Worm (Caenorhabditis elegans): Measurements from ENCODE around the gene F53C3.6.

The F53C3.6 gene

DNA sequence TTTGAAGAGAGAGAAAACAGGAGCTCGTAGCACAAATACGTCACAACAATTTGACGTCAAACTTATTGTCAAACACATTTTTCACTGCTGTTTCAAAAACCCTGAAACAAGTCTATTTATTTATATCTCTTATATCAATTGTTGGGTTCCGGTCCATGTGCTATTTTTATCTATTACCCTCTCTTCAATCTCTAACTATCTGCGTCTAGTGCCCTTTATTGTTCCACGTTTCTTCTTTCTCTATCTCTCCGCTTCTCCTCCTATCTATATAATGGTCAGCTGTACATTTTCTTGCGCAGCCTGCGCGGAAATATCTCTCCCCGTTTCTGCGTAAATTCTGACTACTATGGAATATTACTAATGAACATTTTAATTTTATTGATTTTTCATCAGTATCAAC is 1.0 kb upstream of the F53C3.6 start:
- TF ChIP-seq W03F9.2 (tag; optimal IDR thresholded peaks at IDR 0.05) (no peak), dao-5 (tag; optimal IDR thresholded peaks at IDR 0.05) (no peak), him-1 (tag; optimal IDR thresholded peaks at IDR 0.05) (no peak)

DNA sequence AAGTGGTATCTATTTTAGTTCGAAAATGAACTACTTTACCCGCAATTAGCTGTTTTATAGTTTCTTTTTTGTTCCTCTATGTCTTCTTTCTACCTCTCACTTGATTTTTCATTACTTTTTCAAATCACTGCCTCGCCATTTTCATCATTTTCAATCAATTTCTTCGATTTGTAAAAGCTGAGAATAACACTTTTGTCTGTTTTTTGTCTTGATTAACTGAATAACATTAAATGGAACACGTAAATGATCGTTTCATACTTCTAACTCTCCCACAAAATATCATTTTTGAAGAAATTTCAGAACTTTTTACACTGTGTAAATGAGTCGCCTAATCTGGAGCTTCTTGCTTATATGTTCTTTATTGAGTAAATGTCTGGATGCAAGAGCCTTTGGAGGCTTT is 3.2 kb downstream of the F53C3.6 start, which contains the start of gene F53C3.4:
F53C3.4 (plus strand) TSS at position 301 of the 400 bp plus-strand sequence.
- TF ChIP-seq him-1 (tag; optimal IDR thresholded peaks at IDR 0.05) (no peak), W03F9.2 (tag; optimal IDR thresholded peaks at IDR 0.05) (no peak), dao-5 (tag; optimal IDR thresholded peaks at IDR 0.05) (no peak)

DNA sequence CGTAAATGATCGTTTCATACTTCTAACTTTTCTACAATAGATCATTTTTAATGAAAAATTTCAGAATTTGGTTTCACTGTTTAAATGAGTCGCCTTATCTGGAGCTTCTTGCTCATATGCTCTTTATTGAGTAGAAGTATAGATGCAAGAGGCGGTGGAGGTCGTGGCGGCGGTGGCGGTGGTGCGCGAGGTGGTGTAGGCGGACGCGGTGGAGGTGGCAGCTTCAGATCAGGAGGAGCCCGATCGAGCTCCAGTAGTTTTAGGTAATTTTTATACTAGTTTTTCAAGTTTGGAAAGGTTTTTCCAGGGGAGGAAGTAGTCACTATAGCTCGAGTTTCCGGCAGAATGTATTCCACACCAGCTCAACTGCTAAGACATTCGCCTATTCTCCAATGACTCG is 4.9 kb downstream of the F53C3.6 start, which contains the start of gene F53C3.3:
F53C3.3 (plus strand) TSS at position 59 of the 400 bp plus-strand sequence.
- TF ChIP-seq dao-5 (tag; optimal IDR thresholded peaks at IDR 0.05) = no peak
- no peak for TF ChIP-seq him-1 (tag; optimal IDR thresholded peaks at IDR 0.05)
- no peak for TF ChIP-seq W03F9.2 (tag; optimal IDR thresholded peaks at IDR 0.05)

DNA sequence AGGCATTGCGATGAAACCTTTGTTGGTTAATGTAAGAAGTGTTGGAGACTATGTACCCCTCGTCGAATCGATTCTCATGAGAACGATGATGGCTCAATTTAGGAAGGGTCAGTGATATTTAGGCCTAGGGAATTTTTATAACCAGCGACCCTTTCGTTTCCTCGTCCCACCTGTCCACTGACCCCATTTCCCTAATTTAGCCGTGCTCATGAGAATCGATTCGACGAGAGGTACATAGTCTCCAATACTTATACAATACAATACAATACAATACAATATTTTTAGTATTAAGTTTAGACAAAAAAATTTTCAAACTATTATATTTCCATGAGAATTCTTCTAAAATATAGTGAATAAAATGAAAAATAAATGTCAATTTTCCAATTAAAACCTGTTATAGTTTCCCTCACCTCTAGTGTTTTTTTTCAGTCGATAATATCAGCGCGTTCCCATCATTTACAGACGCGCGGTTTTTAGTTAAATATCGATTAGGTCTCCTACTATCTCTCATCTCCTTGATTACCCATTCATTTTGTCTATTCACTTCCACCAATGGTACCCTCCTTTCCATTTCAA is 8.8 kb downstream of the F53C3.6 start, which contains the start of the genes F53C3.11 and fbxb-103:
F53C3.11 (minus strand) TSS at position 101 of the 576 bp plus-strand sequence.
fbxb-103 (plus strand) TSS at position 526 of the 576 bp plus-strand sequence.
- no peak for TF ChIP-seq him-1 (tag; optimal IDR thresholded peaks at IDR 0.05)
- no peak for TF ChIP-seq W03F9.2 (tag; optimal IDR thresholded peaks at IDR 0.05)
- TF ChIP-seq dao-5 (tag; optimal IDR thresholded peaks at IDR 0.05) = no peak

DNA sequence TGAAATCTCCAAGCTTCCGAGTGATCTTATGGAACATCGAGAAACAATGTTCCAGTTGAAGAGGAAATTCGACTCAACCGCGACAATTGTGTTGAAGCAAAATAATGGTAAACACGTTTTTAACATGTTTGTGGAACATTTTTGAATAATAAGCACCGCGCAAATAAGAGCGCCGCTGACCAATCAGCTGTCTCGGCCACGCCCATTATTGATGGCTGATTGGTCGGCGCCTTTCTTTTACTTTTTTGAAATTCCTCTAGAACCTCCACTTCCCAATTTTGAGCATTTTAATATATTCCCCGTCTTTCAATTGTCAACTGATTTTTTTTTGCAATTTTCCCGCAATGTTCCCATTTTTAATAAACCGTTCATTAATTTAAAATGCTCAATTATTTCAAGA is 10.2 kb downstream of the F53C3.6 start:
- TF ChIP-seq him-1 (tag; optimal IDR thresholded peaks at IDR 0.05) (no peak), dao-5 (tag; optimal IDR thresholded peaks at IDR 0.05) (no peak), W03F9.2 (tag; optimal IDR thresholded peaks at IDR 0.05) (no peak)

DNA sequence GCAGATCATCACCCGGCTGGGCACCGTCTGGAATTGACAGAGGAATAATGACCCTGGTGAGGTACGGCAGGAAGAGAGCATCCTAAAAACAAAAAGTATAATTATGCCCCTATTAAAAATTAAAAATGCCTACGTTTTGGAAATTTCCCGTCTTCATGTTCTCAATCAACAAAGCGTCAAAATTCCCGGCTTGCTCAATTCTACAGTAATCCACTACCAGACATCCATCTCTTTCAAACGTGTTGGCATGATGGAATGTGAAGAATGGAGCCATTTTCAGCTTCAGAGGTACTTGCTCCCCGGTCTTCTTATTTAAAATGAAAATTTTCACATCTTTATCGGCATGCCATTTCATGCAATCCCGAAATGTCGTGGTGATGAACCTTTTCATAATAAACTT is 11.4 kb downstream of the F53C3.6 start:
- no peak for TF ChIP-seq dao-5 (tag; optimal IDR thresholded peaks at IDR 0.05)
- TF ChIP-seq W03F9.2 (tag; optimal IDR thresholded peaks at IDR 0.05) = no peak
- no peak for TF ChIP-seq him-1 (tag; optimal IDR thresholded peaks at IDR 0.05)

DNA sequence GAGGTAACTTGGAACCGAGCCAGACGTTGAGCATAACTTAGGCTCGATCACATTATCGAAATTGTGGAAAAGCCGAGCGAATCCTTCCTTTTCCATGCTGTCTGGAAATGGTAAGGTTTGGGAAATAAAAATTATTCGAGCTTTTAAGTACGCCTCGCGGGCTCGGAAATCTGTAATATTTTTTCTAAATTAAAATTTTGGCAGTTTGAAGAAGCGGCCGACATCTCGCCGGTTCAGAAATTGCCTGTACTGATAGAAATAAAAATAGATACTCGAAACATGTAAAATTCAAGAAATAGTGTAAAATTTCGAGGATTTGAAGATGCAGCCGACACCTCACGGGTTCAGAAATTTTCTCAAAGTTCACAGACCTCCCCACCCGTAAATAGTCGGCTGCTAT is 12.8 kb downstream of the F53C3.6 start, which contains the start of gene bcmo-2:
bcmo-2 (minus strand) TSS at position 101 of the 400 bp plus-strand sequence.
- TF ChIP-seq W03F9.2 (tag; optimal IDR thresholded peaks at IDR 0.05) (no peak), him-1 (tag; optimal IDR thresholded peaks at IDR 0.05) (no peak), dao-5 (tag; optimal IDR thresholded peaks at IDR 0.05) (no peak)

DNA sequence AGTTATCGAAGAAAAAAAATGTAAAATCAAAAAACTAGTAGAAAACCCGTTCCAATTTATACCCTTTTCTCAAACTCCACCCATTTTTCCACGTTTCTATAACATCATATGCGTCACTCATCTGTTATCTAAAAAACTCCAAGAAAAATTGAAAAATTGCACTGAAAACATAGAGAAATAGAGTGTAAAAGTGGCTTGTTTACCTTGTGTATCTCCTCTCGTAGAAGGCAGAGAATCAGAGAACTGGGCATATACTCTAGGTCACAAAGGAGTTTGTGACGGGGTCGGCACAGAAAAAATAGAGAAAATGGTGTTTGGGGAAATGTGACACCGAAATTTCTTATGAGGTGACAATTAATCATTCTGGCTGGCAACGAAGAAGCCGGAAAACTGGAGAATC is 13.3 kb downstream of the F53C3.6 start:
- TF ChIP-seq him-1 (tag; optimal IDR thresholded peaks at IDR 0.05) (no peak), dao-5 (tag; optimal IDR thresholded peaks at IDR 0.05) (no peak), W03F9.2 (tag; optimal IDR thresholded peaks at IDR 0.05) (no peak)

DNA sequence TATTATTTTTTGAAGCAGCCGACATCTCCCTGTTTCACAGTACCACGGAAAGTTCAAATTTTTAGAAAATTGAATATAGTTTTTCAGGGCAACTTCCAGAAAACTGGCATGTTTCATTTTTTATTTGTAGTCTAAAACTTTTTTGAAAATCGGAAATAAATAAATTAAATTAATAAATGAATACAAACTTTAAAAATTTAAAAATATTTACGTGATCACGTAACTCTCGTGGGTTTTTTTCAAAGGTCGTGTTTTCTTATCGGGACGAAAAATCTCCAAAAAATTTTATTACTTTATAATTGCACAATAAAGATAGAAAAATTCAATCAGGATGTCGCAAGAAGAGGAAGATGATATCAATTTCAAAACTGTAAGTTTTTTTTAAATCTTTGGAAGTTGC is 13.8 kb downstream of the F53C3.6 start, which contains the start of gene F53C3.1:
F53C3.1 (plus strand) TSS at position 301 of the 400 bp plus-strand sequence.
- TF ChIP-seq him-1 (tag; optimal IDR thresholded peaks at IDR 0.05) = no peak
- TF ChIP-seq W03F9.2 (tag; optimal IDR thresholded peaks at IDR 0.05) = no peak
- no peak for TF ChIP-seq dao-5 (tag; optimal IDR thresholded peaks at IDR 0.05)

DNA sequence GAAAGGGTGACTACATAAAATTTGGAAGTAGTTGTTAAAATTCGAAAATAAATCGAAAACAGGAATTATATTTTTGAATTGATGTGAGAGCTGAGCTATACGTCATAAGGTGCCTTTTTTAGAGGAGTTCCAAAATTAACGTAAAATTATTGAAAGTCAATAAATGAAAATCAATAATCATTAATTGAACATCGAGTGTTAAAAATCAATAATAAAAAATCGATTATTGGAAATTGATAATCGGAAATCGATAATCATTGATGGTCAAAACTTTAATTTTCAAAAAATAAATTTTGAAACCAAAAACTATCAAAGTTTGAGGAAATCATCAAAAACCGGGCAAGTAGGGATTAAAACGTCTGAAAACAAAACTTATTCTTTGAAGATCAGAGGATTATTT is 15.7 kb downstream of the F53C3.6 start:
- no peak for TF ChIP-seq dao-5 (tag; optimal IDR thresholded peaks at IDR 0.05)
- TF ChIP-seq W03F9.2 (tag; optimal IDR thresholded peaks at IDR 0.05) = no peak
- no peak for TF ChIP-seq him-1 (tag; optimal IDR thresholded peaks at IDR 0.05)

DNA sequence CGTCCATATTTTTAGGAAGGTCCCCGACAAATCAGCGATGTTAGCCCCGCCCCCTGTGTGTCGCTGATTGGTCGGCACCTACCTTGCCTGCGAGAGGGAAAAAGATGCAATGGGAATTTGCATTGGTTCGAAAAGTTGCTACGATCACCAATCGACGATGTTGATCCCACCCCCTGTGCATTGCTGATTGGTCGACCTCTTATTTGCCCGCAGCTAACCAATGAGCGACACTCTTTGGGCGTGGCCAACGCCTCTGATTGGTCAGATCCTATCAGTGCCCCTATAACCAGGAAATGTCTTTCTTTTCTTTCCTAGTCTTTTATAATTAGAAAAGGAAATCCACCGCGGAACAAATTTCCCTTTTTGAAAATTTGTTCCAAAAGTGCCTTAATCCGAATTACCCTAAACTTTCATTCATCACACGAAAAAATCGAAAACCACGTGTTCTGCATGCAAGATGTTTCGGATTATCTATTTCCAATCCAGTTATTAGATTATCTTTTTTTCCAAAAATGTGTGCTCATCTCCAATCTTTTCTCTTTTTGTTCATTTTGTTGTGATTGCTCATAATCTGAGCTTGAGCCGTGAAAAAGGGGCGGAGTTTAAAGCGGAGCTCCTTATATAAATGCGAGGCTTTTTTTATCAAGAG is 20.2 kb downstream of the F53C3.6 start:
- TF ChIP-seq him-1 (tag; optimal IDR thresholded peaks at IDR 0.05) (no peak), W03F9.2 (tag; optimal IDR thresholded peaks at IDR 0.05) (no peak), dao-5 (tag; optimal IDR thresholded peaks at IDR 0.05) (no peak)

DNA sequence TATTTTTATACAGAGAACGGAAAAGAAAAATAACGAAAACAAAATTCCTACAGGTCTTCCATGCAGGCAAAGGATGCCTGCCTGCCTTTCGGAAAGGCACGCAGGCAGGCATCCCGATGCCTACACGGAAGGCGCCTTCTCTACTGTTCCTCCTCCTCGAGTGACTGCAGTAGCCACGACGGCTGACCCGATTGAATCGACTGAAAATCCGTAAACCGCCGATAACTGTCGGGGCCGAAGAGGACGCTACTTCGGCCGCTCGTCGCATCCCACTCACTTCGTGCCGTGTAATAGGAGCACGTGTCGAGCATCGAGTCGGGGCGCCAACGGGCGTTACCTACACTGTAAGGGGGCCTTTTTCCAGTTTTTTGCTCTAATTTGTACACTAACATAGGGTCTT is 22.7 kb downstream of the F53C3.6 start:
- TF ChIP-seq him-1 (tag; optimal IDR thresholded peaks at IDR 0.05) = no peak
- TF ChIP-seq dao-5 (tag; optimal IDR thresholded peaks at IDR 0.05) = no peak
- no peak for TF ChIP-seq W03F9.2 (tag; optimal IDR thresholded peaks at IDR 0.05)

DNA sequence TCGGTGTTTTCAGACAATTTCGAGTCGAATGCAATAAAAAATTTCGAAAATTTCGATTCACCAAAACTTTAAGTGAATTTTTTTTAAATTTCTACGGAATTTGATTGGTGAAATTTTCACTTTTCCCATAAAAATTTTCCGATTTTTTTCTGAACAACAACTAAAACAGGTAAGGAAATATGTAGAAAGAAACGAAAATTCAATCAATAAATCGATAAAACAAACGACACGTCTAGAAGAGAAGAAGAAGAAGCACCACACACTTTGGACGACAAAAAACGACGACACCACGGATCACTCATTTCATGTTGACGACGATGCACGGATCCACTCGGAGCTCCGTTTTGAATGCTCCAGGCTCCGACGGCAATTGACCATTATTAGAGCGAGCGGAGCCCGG is 24.8 kb downstream of the F53C3.6 start:
- TF ChIP-seq dao-5 (tag; optimal IDR thresholded peaks at IDR 0.05) (no peak), W03F9.2 (tag; optimal IDR thresholded peaks at IDR 0.05) (no peak), him-1 (tag; optimal IDR thresholded peaks at IDR 0.05) (no peak)

DNA sequence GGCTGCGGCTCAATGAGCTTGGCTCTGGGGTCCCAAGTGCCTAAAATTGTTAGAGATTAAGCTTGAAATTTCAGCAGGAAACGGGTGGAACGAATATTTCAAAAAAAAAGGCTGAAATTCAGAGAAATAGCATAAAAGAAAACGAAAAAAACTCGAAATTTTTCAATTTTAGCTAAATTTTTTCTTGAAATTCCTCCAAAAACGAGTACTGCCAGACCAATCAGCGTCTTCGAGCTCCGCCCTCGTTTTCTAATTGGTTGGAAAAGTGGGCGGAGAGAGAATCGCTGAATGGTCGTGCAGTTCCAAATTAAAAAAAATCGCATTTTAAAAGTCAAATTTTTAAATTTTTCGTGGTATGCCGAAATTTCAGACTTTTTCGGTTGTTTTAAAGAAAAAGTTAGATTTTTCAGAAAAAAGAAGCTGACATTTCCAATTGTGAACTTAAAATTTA is 30.0 kb downstream of the F53C3.6 start, which contains the start of gene plpp-1.1:
plpp-1.1 (minus strand) TSS at position 51 of the 451 bp plus-strand sequence.
- TF ChIP-seq W03F9.2 (tag; optimal IDR thresholded peaks at IDR 0.05) (no peak), dao-5 (tag; optimal IDR thresholded peaks at IDR 0.05) (no peak), him-1 (tag; optimal IDR thresholded peaks at IDR 0.05) (no peak)

Data from whole organism, L4/young adult.